Fruit fly (Drosophila melanogaster): ENCODE data around the gene CG18746.

The CG18746 gene

DNA sequence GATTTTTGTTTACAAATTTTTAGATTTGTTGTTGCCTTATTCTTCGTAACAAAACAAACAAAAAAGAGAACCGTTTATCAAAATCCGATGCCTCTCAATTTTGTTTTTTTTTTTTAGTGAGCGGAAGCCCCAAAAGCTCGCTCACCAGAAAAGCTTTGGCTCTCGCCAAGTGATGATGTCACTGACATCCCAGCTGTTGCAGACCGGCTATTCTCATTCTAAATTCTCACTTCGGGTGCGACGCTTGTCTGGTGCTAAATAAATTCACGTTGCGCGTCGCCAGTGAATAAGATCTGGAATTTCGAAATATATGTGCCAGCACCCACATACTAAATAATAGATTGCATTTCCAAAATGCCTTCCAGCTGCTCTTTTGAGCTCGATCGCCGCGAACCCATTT is 3.9 kb upstream of the CG18746 start, which contains the start of gene CG2641 (continued):
- TF ChIP-seq run (tag; optimal IDR thresholded peaks at IDR 0.05) (no peak), B-H1 (GFP tag; IDR thresholded peaks at IDR 0.05) (no peak), lbe (GFP tag; optimal IDR thresholded peaks at IDR 0.05) (peak; percentile 61), CG13123 (GFP tag; optimal IDR thresholded peaks at IDR 0.05) (no peak), D19A (tag; optimal IDR thresholded peaks at IDR 0.05) (no peak), CG18476 (GFP tag; optimal IDR thresholded peaks at IDR 0.05) (no peak), CG5180 (GFP tag; optimal IDR thresholded peaks at IDR 0.05) (no peak), Doc2 (GFP tag; IDR thresholded peaks at IDR 0.05) (no peak), D (optimal IDR thresholded peaks at IDR 0.05) (no peak), D (GFP tag; optimal IDR thresholded peaks at IDR 0.05) (no peak), CG9932 (GFP tag; IDR thresholded peaks at IDR 0.05) (no peak), CG17568 (GFP tag; optimal IDR thresholded peaks at IDR 0.05) (no peak), CG7357 (GFP tag; IDR thresholded peaks at IDR 0.05) (no peak), NK7.1 (GFP tag; optimal IDR thresholded peaks at IDR 0.05) (no peak), dm (GFP tag; optimal IDR thresholded peaks at IDR 0.05) (no peak), zfh2 (GFP tag; optimal IDR thresholded peaks at IDR 0.05) (no peak), CG12299 (tag; optimal IDR thresholded peaks at IDR 0.05) (no peak), sob (GFP tag; IDR thresholded peaks at IDR 0.05) (no peak), ranshi (GFP tag; IDR thresholded peaks at IDR 0.05) (no peak), wor (GFP tag; IDR thresholded peaks at IDR 0.05) (no peak), CG10654 (GFP tag; optimal IDR thresholded peaks at IDR 0.05) (no peak), CG15479 (GFP tag; optimal IDR thresholded peaks at IDR 0.05) (no peak), CG7963 (GFP tag; IDR thresholded peaks at IDR 0.05; ENCODE audit: partially characterized antibody) (no peak), CG12769 (tag; optimal IDR thresholded peaks at IDR 0.05) (peak; percentile 52), CG31441 (GFP tag; IDR thresholded peaks at IDR 0.05) (no peak), CG2129 (GFP tag; IDR thresholded peaks at IDR 0.05; ENCODE audit: partially characterized antibody) (no peak), CG12659 (GFP tag; optimal IDR thresholded peaks at IDR 0.05) (no peak), CG11247 (GFP tag; IDR thresholded peaks at IDR 0.05) (no peak), pan (optimal IDR thresholded peaks at IDR 0.05) (no peak), pan (GFP tag; optimal IDR thresholded peaks at IDR 0.05 in 1 of 2, IDR thresholded peaks at IDR 0.05 in 1 of 2) (no peak), bsh (GFP tag; optimal IDR thresholded peaks at IDR 0.05) (no peak), ind (GFP tag; optimal IDR thresholded peaks at IDR 0.05) (no peak), CG2889 (GFP tag; IDR thresholded peaks at IDR 0.05) (no peak), inv (GFP tag; IDR thresholded peaks at IDR 0.05; ENCODE audit: partially characterized antibody) (no peak), cad (GFP tag; optimal IDR thresholded peaks at IDR 0.05) (no peak), hkb (optimal IDR thresholded peaks at IDR 0.05) (no peak), hkb (GFP tag; IDR thresholded peaks at IDR 0.05) (no peak), cg (GFP tag; optimal IDR thresholded peaks at IDR 0.05) (no peak), fd64A (GFP tag; optimal IDR thresholded peaks at IDR 0.05) (no peak), CG18764 (GFP tag; optimal IDR thresholded peaks at IDR 0.05) (no peak), lab (GFP tag; optimal IDR thresholded peaks at IDR 0.05) (peak; percentile 23), zen (tag; optimal IDR thresholded peaks at IDR 0.05) (no peak), peb (GFP tag; IDR thresholded peaks at IDR 0.05) (no peak), CG13296 (GFP tag; optimal IDR thresholded peaks at IDR 0.05) (peak; percentile 42), Sry-δ (GFP tag; optimal IDR thresholded peaks at IDR 0.05) (no peak), Nf-YA (GFP tag; IDR thresholded peaks at IDR 0.05) (no peak), MBD-R2 (GFP tag; IDR thresholded peaks at IDR 0.05) (no peak; the same call in 1 of the 2 replicates), al (GFP tag; IDR thresholded peaks at IDR 0.05) (no peak), CG1647 (GFP tag; optimal IDR thresholded peaks at IDR 0.05) (no peak), GATAe (GFP tag; conservative IDR thresholded peaks at IDR 0.05) (no peak), stwl (tag; optimal IDR thresholded peaks at IDR 0.05) (no peak), cwo (GFP tag; optimal IDR thresholded peaks at IDR 0.05) (no peak), sr (GFP tag; IDR thresholded peaks at IDR 0.05) (0 out of 3 replicates have a peak, but pooled peaks have one; percentile 7)
